Worm (Caenorhabditis elegans) whole organism, young adult: ENCODE measurements around the gene ugt-61.
A peak's percentile ranks its signal among the peaks of the same experiment; 100 is the strongest.

Source experiments
- C17E4.6 ChIP-seq: fragments of 200-800 bp; sonication (Bioruptor generic); IDR thresholded peaks from 2 replicates; pipeline ENCODE4 v1.3.6; 2022; ENCODE audit warnings: missing genetic modification reagents, missing genetic modification characterization, missing compliant biosample characterization
- F23B12.7 ChIP-seq: sonication (generic microtip); optimal IDR thresholded peaks from 2 replicates; lab custom pipeline; 2017; ENCODE audit warnings: missing genetic modification characterization, mild to moderate bottlenecking, missing compliant biosample characterization, antibody characterized with exemption, moderate library complexity; ENCODE audit not compliant: insufficient read depth
- F33H1.4 ChIP-seq: fragments of 200-800 bp; sonication (Bioruptor generic); IDR thresholded peaks from 2 replicates; pipeline ENCODE4 v1.3.6; 2022; ENCODE audit warnings: missing genetic modification reagents, missing genetic modification characterization, missing compliant biosample characterization
- F52B5.7 ChIP-seq: sonication (generic microtip); optimal IDR thresholded peaks from 2 replicates; lab custom pipeline; 2016; ENCODE audit warnings: mild to moderate bottlenecking, missing genetic modification characterization, missing compliant biosample characterization
- F57A8.1 ChIP-seq: fragments of 200-800 bp; sonication (Bioruptor generic); optimal IDR thresholded peaks from 2 replicates; lab custom pipeline; 2018; ENCODE audit warnings: mild to moderate bottlenecking, missing genetic modification characterization, moderate library complexity, missing compliant biosample characterization
- F57C9.4 ChIP-seq: sonication (generic microtip); optimal IDR thresholded peaks from 2 replicates; lab custom pipeline; 2017; ENCODE audit warnings: mild to moderate bottlenecking, missing genetic modification characterization, missing compliant biosample characterization
- Y56A3A.18 ChIP-seq: fragments of 200-800 bp; sonication (Bioruptor generic); IDR thresholded peaks from 2 replicates; pipeline ENCODE4 v1.3.6; 2022; ENCODE audit warnings: missing genetic modification reagents, missing genetic modification characterization, missing compliant biosample characterization
- Y67H2A.10 ChIP-seq: fragments of 200-800 bp; sonication (Bioruptor generic); conservative IDR thresholded peaks from 2 replicates; pipeline ENCODE4 v1.3.6; 2022; ENCODE audit warnings: missing genetic modification reagents, missing genetic modification characterization, missing compliant biosample characterization
- ZK185.1 ChIP-seq: sonication (generic microtip); optimal IDR thresholded peaks from 2 replicates; lab custom pipeline; 2016; ENCODE audit warnings: mild to moderate bottlenecking, missing genetic modification characterization, missing compliant biosample characterization; ENCODE audit not compliant: poor library complexity, severe bottlenecking
- akir-1 ChIP-seq: fragments of 200-800 bp; sonication (Bioruptor generic); optimal IDR thresholded peaks from 2 replicates; lab custom pipeline; 2018; ENCODE audit warnings: mild to moderate bottlenecking, missing genetic modification characterization, moderate library complexity, missing compliant biosample characterization
- aptf-2 ChIP-seq: fragments of 200-800 bp; sonication (Bioruptor generic); conservative IDR thresholded peaks from 2 replicates; pipeline ENCODE4 v1.3.6; 2022; ENCODE audit warnings: missing genetic modification reagents, missing genetic modification characterization, missing compliant biosample characterization
- attf-5 ChIP-seq: fragments of 200-800 bp; sonication (Bioruptor generic); optimal IDR thresholded peaks from 2 replicates; lab custom pipeline; 2018; ENCODE audit warnings: mild to moderate bottlenecking, missing genetic modification characterization, missing compliant biosample characterization
- attf-6 ChIP-seq: fragments of 200-800 bp; sonication (Bioruptor generic); IDR thresholded peaks from 2 replicates; pipeline ENCODE4 v1.3.6; 2022; ENCODE audit warnings: missing genetic modification reagents, missing genetic modification characterization, missing compliant biosample characterization
- bed-2 ChIP-seq: fragments of 200-800 bp; sonication (Bioruptor generic); IDR thresholded peaks from 2 replicates; pipeline ENCODE4 v1.3.6; 2022; ENCODE audit warnings: missing genetic modification reagents, missing genetic modification characterization, missing compliant biosample characterization
- ccch-3 ChIP-seq: fragments of 200-800 bp; sonication (Bioruptor generic); optimal IDR thresholded peaks from 2 replicates; lab custom pipeline; 2018; ENCODE audit warnings: mild to moderate bottlenecking, missing genetic modification characterization, missing compliant biosample characterization
- cebp-1 ChIP-seq, 2 experiments: fragments of 200-800 bp in 1 of 2; sonication (Bioruptor generic) in 1 of 2; sonication (generic microtip) in 1 of 2; IDR thresholded peaks in 1 of 2; optimal IDR thresholded peaks in 1 of 2; 2 replicates each; pipeline versions ENCODE4 v1.3.6 to Lab custom; 2017 to 2022; ENCODE audit warnings: missing compliant biosample characterization in 2 of 2, missing genetic modification characterization in 2 of 2, mild to moderate bottlenecking in 1 of 2, missing genetic modification reagents in 1 of 2, moderate library complexity in 1 of 2
- ceh-100 ChIP-seq: fragments of 200-800 bp; sonication (Bioruptor generic); IDR thresholded peaks from 2 replicates; pipeline ENCODE4 v1.3.6; 2022; ENCODE audit warnings: missing genetic modification reagents, missing genetic modification characterization, missing compliant biosample characterization
- ceh-58 ChIP-seq: fragments of 200-800 bp; sonication (Bioruptor generic); IDR thresholded peaks from 2 replicates; pipeline ENCODE4 v1.3.6; 2022; ENCODE audit warnings: missing genetic modification characterization, missing compliant biosample characterization
- ceh-79 ChIP-seq: sonication (generic microtip); optimal IDR thresholded peaks from 2 replicates; lab custom pipeline; 2017; ENCODE audit warnings: mild to moderate bottlenecking, missing genetic modification characterization, missing compliant biosample characterization
- dpl-1 ChIP-seq: fragments of 150-350 bp; optimal IDR thresholded peaks from 2 replicates; lab custom pipeline; 2014; ENCODE audit warnings: missing biosample characterization, missing genetic modification reagents, missing genetic modification characterization
- egl-44 ChIP-seq: fragments of 200-800 bp; sonication (Bioruptor generic); IDR thresholded peaks from 2 replicates; pipeline ENCODE4 v1.3.6; 2022; ENCODE audit warnings: missing genetic modification reagents, missing genetic modification characterization, missing compliant biosample characterization
- egrh-3 ChIP-seq: fragments of 200-800 bp; sonication (Bioruptor generic); IDR thresholded peaks from 2 replicates; pipeline ENCODE4 v1.3.6; 2022; ENCODE audit warnings: missing genetic modification reagents, missing genetic modification characterization, missing compliant biosample characterization
- ekl-4 ChIP-seq: fragments of 200-800 bp; sonication (Bioruptor generic); IDR thresholded peaks from 2 replicates; pipeline ENCODE4 v1.3.6; 2022; ENCODE audit warnings: missing genetic modification reagents, missing genetic modification characterization, missing compliant biosample characterization
- gei-17 ChIP-seq: fragments of 200-800 bp; sonication (Bioruptor generic); optimal IDR thresholded peaks from 2 replicates; lab custom pipeline; 2018; ENCODE audit warnings: mild to moderate bottlenecking, missing genetic modification characterization, missing compliant biosample characterization
- hsf-1 ChIP-seq: fragments of 200-800 bp; sonication (Bioruptor generic); IDR thresholded peaks from 2 replicates; pipeline ENCODE4 v1.3.6; 2022; ENCODE audit warnings: missing genetic modification reagents, missing genetic modification characterization, missing compliant biosample characterization
- lin-26 ChIP-seq: fragments of 200-800 bp; sonication (Bioruptor generic); IDR thresholded peaks from 2 replicates; pipeline ENCODE4 v1.3.6; 2022; ENCODE audit warnings: missing genetic modification reagents, missing genetic modification characterization, missing compliant biosample characterization
- lin-40 ChIP-seq: sonication (generic microtip); optimal IDR thresholded peaks from 2 replicates; lab custom pipeline; 2016; ENCODE audit warnings: missing genetic modification characterization, mild to moderate bottlenecking, missing compliant biosample characterization, missing genotype, missing genetic modification reagents
- madf-6 ChIP-seq: fragments of 200-800 bp; sonication (Bioruptor generic); IDR thresholded peaks from 2 replicates; pipeline ENCODE4 v1.3.6; 2022; ENCODE audit warnings: missing genetic modification reagents, missing genetic modification characterization, missing compliant biosample characterization
- madf-8 ChIP-seq: fragments of 200-800 bp; sonication (Bioruptor generic); conservative IDR thresholded peaks from 2 replicates; pipeline ENCODE4 v1.3.6; 2022; ENCODE audit warnings: missing genetic modification reagents, missing genetic modification characterization, missing compliant biosample characterization
- mcd-1 ChIP-seq: fragments of 200-800 bp; sonication (Bioruptor generic); IDR thresholded peaks from 2 replicates; pipeline ENCODE4 v1.3.6; 2022; ENCODE audit warnings: missing genetic modification reagents, missing genetic modification characterization, missing compliant biosample characterization
- nfya-1 ChIP-seq: sonication (generic microtip); optimal IDR thresholded peaks from 2 replicates; lab custom pipeline; 2017; ENCODE audit warnings: antibody characterized with exemption, missing compliant biosample characterization, missing genetic modification characterization, borderline replicate concordance; ENCODE audit not compliant: insufficient read depth
- nhr-120 ChIP-seq: fragments of 200-800 bp; sonication (Bioruptor generic); IDR thresholded peaks from 2 replicates; pipeline ENCODE4 v1.3.6; 2022; ENCODE audit warnings: missing genetic modification characterization, missing compliant biosample characterization
- pha-4 ChIP-seq: fragments of 150-350 bp; sonication (generic microtip); optimal IDR thresholded peaks from 2 replicates; lab custom pipeline; 2014; ENCODE audit warnings: missing biosample characterization, missing genetic modification reagents, missing genetic modification characterization
- rcor-1 ChIP-seq: fragments of 200-800 bp; sonication (Bioruptor generic); IDR thresholded peaks from 2 replicates; pipeline ENCODE4 v1.3.6; 2022; ENCODE audit warnings: missing genetic modification reagents, missing genetic modification characterization, missing compliant biosample characterization
- rec-8 ChIP-seq, 2 experiments: sonication (generic microtip); optimal IDR thresholded peaks; 2 replicates each; lab custom pipeline; 2016; ENCODE audit warnings: mild to moderate bottlenecking in 2 of 2, missing genetic modification characterization in 2 of 2, missing genetic modification reagents in 2 of 2, missing genotype in 2 of 2, missing biosample characterization in 1 of 2, missing compliant biosample characterization in 1 of 2, moderate library complexity in 1 of 2
- repo-1 ChIP-seq: sonication (generic microtip); optimal IDR thresholded peaks from 2 replicates; lab custom pipeline; 2017; ENCODE audit warnings: mild to moderate bottlenecking, missing genetic modification characterization, missing compliant biosample characterization
- rpc-1 ChIP-seq, 2 experiments: fragments of 150-350 bp in 1 of 2; sonication (generic microtip) in 1 of 2; optimal IDR thresholded peaks; 2 replicates each; lab custom pipeline; 2014 to 2018; ENCODE audit warnings: missing biosample characterization in 1 of 2, missing genetic modification characterization in 1 of 2, missing genetic modification reagents in 1 of 2, missing genotype in 1 of 2
- sdz-38 ChIP-seq: sonication (generic microtip); optimal IDR thresholded peaks from 2 replicates; lab custom pipeline; 2016; ENCODE audit warnings: missing genotype, missing genetic modification characterization, missing compliant biosample characterization
- snpc-4 ChIP-seq, 5 experiments: fragments of 150-350 bp in 1 of 5; sonication (generic microtip) in 4 of 5; optimal IDR thresholded peaks; 2 replicates each; lab custom pipeline; 2014 to 2018; ENCODE audit warnings: missing genetic modification characterization in 5 of 5, missing biosample characterization in 3 of 5, antibody characterized with exemption in 2 of 5, mild to moderate bottlenecking in 2 of 5, missing compliant biosample characterization in 2 of 5, missing genotype in 2 of 5, moderate library complexity in 2 of 5, missing genetic modification reagents in 1 of 5
- somi-1 ChIP-seq: fragments of 200-800 bp; sonication (Bioruptor generic); optimal IDR thresholded peaks from 2 replicates; lab custom pipeline; 2018; ENCODE audit warnings: mild to moderate bottlenecking, missing genetic modification characterization, missing compliant biosample characterization
- tlf-1 ChIP-seq: fragments of 200-800 bp; sonication (Bioruptor generic); optimal IDR thresholded peaks from 2 replicates; lab custom pipeline; 2018; ENCODE audit warnings: mild to moderate bottlenecking, missing genetic modification characterization, missing compliant biosample characterization
- unc-130 ChIP-seq: sonication (generic microtip); optimal IDR thresholded peaks from 2 replicates; lab custom pipeline; 2016; ENCODE audit warnings: missing genetic modification reagents, missing genetic modification characterization, missing compliant biosample characterization
- xnd-1 ChIP-seq: sonication (generic microtip); optimal IDR thresholded peaks from 2 replicates; lab custom pipeline; 2016; ENCODE audit warnings: missing genotype, missing genetic modification reagents, missing genetic modification characterization, missing compliant biosample characterization
- zfh-2 ChIP-seq: fragments of 200-800 bp; sonication (Bioruptor generic); conservative IDR thresholded peaks from 2 replicates; pipeline ENCODE4 v1.3.6; 2022; ENCODE audit warnings: missing genetic modification reagents, missing genetic modification characterization, missing compliant biosample characterization

ugt-61 gene

DNA sequence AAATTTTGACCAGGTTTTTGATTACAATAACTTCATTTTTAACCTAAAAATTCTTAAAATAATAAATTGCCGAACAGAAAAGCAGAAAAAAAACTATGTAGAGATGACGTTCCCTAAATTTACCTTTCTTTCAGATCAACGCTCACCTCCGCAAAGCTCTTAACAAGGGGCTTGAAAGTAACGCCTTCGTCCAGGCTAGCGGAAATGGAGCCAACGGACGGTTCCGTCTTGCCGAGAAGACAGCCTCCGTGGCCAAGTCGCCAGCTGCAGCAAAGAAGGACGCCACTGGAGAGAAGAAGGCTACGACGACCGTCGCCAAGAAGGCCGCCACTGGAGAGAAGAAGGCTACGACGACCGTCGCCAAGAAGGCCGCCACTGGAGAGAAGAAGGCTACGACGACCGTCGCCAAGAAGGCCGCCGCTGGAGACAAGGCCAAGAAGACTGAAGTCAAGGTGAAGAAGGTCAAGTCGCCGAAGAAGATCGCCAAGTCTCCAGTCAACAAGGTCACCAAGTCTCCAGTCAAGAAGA is 12.5 kb downstream of the ugt-61 start (continued):
- TF ChIP-seq F57C9.4 (tag; lab: Kevin White, UChicago) (no peak), hsf-1 (GFP tag; lab: Robert Waterston, UW) (no peak), nfya-1 (tag; lab: Kevin White, UChicago) (no peak), tlf-1 (no peak), egl-44 (no peak), F23B12.7 (tag; lab: Kevin White, UChicago) (no peak), lin-40 (tag; lab: Kevin White, UChicago) (no peak), rcor-1 (GFP tag; lab: Robert Waterston, UW) (no peak), Y56A3A.18 (GFP tag; lab: Robert Waterston, UW) (no peak), rpc-1 (optimal IDR thresholded peaks at IDR 0.05; lab: Kevin White, UChicago) (no peak), rpc-1 (tag; optimal IDR thresholded peaks at IDR 0.05; lab: Kevin White, UChicago) (no peak)

DNA sequence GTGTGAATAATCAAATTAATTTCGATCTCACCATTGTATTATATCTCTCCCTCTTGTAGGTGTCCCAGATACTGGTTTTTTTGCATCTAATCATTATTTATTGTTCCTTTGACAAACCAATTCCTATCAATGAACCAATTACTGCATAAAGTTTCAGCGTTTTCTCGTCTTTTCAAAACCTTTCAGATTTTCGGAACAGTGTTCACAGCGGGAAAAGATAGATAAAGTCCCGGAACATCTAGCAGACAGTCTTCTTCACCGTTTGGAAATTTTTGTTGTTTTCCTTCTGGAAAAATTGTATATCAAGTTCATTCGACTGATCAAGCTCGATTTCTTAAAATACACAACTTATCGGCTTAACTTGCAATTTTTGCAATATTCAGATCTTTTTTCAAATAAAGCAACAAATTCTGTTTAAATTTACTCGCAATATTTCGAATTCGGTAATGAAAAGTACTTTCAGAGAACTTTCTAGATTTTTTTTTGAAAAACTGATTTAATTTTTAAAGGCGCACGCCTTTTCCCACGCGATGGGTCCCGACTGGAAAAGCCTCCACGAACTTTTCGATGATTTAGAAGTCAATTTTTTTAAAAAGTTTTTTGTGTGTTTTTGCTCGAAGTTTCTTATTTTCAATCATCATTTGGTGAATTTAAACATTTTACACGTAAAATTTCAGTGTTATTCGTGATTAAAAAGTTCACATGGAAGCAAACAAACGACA is 13.2 kb downstream of the ugt-61 start, which contains the start of gene pgl-3:
Gene pgl-3, plus strand, starts transcription at position 672 of the 722 bp plus-strand sequence.
- TF ChIP-seq madf-8 (GFP tag; lab: Robert Waterston, UW) (peak; percentile 45), nhr-120 (no peak), bed-2 (GFP tag; lab: Robert Waterston, UW) (no peak), ceh-79 (no peak), akir-1 (GFP tag; lab: Kevin White, UChicago) (no peak), zfh-2 (GFP tag; lab: Robert Waterston, UW) (no peak), dpl-1 (GFP tag; lab: Kevin White, UChicago) (peak; percentile 22), mcd-1 (no peak), F57A8.1 (GFP tag; lab: Kevin White, UChicago) (no peak), snpc-4 (GFP tag; optimal IDR thresholded peaks at IDR 0.05; lab: Kevin White, UChicago) (peak; percentile 24), snpc-4 (tag; optimal IDR thresholded peaks at IDR 0.05; lab: Kevin White, UChicago) (no peak), unc-130 (GFP tag; lab: Kevin White, UChicago) (peak; percentile 11), pha-4 (no peak), egrh-3 (no peak), ceh-58 (GFP tag; lab: Robert Waterston, UW) (no peak), madf-6 (peak; percentile 70), gei-17 (no peak), aptf-2 (GFP tag; lab: Robert Waterston, UW) (no peak), C17E4.6 (GFP tag; lab: Robert Waterston, UW) (peak; percentile 72), cebp-1 (GFP tag; IDR thresholded peaks at IDR 0.05; lab: Robert Waterston, UW) (no peak), cebp-1 (tag; optimal IDR thresholded peaks at IDR 0.05; lab: Kevin White, UChicago) (peak; percentile 31), rec-8 (tag; optimal IDR thresholded peaks at IDR 0.05; lab: Kevin White, UChicago) (no peak), repo-1 (tag; lab: Kevin White, UChicago) (no peak), attf-5 (no peak), somi-1 (GFP tag; lab: Kevin White, UChicago) (no peak), xnd-1 (peak; percentile 42), attf-6 (peak; percentile 61), ekl-4 (GFP tag; lab: Robert Waterston, UW) (no peak), lin-26 (peak; percentile 60; the same call in 1 of the 2 replicates), sdz-38 (tag; lab: Kevin White, UChicago) (no peak), ZK185.1 (tag; lab: Kevin White, UChicago) (no peak), F33H1.4 (peak; percentile 72), ccch-3 (GFP tag; lab: Kevin White, UChicago) (no peak), F52B5.7 (tag; lab: Kevin White, UChicago) (no peak), F23B12.7 (tag; lab: Kevin White, UChicago) (no peak), Y67H2A.10 (no peak), ceh-100 (GFP tag; lab: Robert Waterston, UW) (no peak)
